Fruit fly (Drosophila melanogaster): ENCODE data around the gene Cdc50.

The Cdc50 gene

dm6 chrX:16421899-16422412 is 19.1 kb downstream of the Cdc50 start, which contains the start of gene AnxB11:
AnxB11 (minus strand) TSS chrX:16422265.
- no peak for TF ChIP-seq CG17801 (GFP tag; optimal IDR thresholded peaks at IDR 0.05; ENCODE audit: partially characterized antibody)

dm6 chrX:16420878-16421277 is 20.2 kb downstream of the Cdc50 start:
- no peak for TF ChIP-seq CG17801 (GFP tag; optimal IDR thresholded peaks at IDR 0.05; ENCODE audit: partially characterized antibody)

dm6 chrX:16420048-16420447 is 21.0 kb downstream of the Cdc50 start:
- TF ChIP-seq CG17801 (GFP tag; optimal IDR thresholded peaks at IDR 0.05; ENCODE audit: partially characterized antibody) = no peak

- TF ChIP-seq CG17801 (GFP tag; optimal IDR thresholded peaks at IDR 0.05; ENCODE audit: partially characterized antibody) = no peak
Observed at dm6 chrX:16414451-16415368, 26.4 kb downstream of the Cdc50 start, which contains the start of gene Traf-like. Traf-like (plus strand) TSS chrX:16415046.

DNA sequence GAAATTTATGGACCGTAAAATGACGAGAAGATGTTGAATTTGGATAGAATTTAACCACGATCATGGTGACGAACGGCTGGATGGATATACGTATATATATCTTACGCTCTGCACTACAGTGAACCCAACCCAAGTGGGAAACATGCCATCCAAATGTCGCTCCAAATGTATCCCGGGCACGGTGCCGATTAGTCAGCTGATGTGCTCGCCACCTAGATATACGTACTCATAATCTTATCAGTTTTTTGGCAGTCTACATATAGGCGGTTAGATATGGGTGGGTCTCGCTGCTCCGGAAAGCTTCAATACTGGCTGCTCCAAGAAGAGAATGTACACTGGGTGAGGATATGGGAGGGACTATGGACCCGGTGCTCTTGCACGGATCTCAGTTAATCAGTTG is 35.0 kb downstream of the Cdc50 start:
- TF ChIP-seq CG17801 (GFP tag; optimal IDR thresholded peaks at IDR 0.05; ENCODE audit: partially characterized antibody) = no peak

- no peak for TF ChIP-seq CG17801 (GFP tag; optimal IDR thresholded peaks at IDR 0.05; ENCODE audit: partially characterized antibody)
Observed at dm6 chrX:16405209-16405608, 35.9 kb downstream of the Cdc50 start, which contains the start of gene CG4301. CG4301 (plus strand) TSS chrX:16405509.

DNA sequence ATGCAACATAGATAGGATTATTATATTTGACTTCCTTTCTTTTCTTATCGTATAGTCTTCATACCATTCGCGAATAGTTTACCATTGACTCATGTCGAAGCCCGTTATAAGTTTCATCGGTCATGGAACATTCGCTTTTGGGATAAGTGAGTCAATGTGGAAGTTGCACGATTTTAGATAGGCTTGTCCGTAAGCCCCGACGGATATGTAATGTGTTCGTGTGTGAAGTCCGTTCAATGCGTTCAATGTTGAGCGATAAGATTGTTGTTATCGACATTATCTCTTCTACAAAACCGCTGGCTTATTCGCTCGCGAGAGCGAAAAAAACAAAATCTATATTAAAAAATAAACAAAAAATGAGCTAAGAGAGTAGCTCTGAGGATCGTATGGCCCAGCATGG is 36.3 kb downstream of the Cdc50 start, which contains the start of gene CG9981:
Gene CG9981, minus strand, starts transcription at position 320 of the 400 bp plus-strand sequence.
- no peak for TF ChIP-seq CG17801 (GFP tag; optimal IDR thresholded peaks at IDR 0.05; ENCODE audit: partially characterized antibody)

DNA sequence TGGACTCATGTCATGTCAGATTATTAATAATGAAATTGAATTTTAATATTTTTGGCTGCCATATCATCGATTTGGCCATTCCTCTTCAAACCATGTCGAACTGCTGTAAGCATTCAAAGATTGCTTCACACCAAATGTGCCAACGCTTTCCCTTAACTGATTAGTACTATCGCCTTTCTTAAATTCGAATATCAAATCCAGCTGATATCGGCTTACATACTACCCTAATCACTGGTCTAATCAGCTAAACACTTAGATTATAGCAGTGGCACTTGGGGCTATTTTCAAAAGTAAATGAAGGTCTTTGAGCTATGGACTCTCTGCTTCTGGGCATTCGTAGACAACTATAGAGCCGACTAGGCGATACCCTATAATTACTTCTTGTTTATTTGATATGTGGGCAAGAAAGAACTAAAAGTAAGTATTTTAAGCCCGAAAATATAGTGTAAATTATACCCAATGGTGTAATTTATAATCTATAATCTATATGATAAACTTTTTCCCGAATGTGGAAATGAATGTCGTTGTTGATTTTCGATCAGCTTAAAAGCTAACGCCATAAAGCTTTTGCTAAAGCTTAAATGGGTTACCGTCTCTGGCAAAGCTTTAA is 37.2 kb downstream of the Cdc50 start:
- TF ChIP-seq CG17801 (GFP tag; optimal IDR thresholded peaks at IDR 0.05; ENCODE audit: partially characterized antibody) = peak; percentile 74

DNA sequence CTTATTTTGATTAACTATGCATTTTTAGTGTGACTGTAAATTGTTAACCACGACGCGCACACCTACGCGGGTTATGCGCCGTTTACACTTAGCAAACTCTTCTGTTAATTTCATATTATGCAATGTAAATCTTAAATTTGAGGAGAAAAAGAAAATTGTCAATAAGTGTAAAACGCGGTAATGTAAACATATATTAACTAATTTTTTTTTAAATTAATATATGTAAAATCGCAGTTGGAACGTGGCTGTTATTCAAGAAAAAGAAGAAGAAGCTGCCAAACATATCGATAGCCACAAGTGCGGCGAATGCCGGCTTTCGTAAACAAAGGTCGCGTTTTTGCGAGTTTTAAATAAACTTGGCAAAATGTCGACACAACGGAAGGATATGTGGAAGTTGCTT is 49.7 kb downstream of the Cdc50 start, which contains the start of the genes TH1 and mei-41:
Gene TH1, minus strand, starts transcription at position 42 of the 400 bp plus-strand sequence.
Gene mei-41, plus strand, starts transcription at position 302 of the 400 bp plus-strand sequence.
- peak; percentile 84 for TF ChIP-seq CG17801 (GFP tag; optimal IDR thresholded peaks at IDR 0.05; ENCODE audit: partially characterized antibody)
